Fruit fly (Drosophila melanogaster): ENCODE results near the gene mib1.

- TF ChIP-seq ttk (optimal IDR thresholded peaks at IDR 0.05) (no peak), psq (optimal IDR thresholded peaks at IDR 0.05) (no peak), Myc (optimal IDR thresholded peaks at IDR 0.05) (no peak), h (optimal IDR thresholded peaks at IDR 0.05) (no peak), insv (optimal IDR thresholded peaks at IDR 0.05) (no peak)
Observed at dm6 chr3L:16048722-16049459, 37.3 kb upstream of the mib1 start.
